Worm (Caenorhabditis elegans) whole organism, L1 larva: ENCODE data around the gene dyc-1.

Source experiments
- C34B4.2 ChIP-seq: sonication (generic microtip); optimal IDR thresholded peaks from 2 replicates; lab custom pipeline; 2017; ENCODE audit warnings: mild to moderate bottlenecking, missing genetic modification characterization, missing compliant biosample characterization
- alr-1 ChIP-seq: fragments of 200-800 bp; sonication (Bioruptor generic); optimal IDR thresholded peaks from 2 replicates; lab custom pipeline; 2018; ENCODE audit warnings: borderline replicate concordance, mild to moderate bottlenecking, missing genetic modification characterization, missing compliant biosample characterization
- ama-1 ChIP-seq: fragments of 150-350 bp; optimal IDR thresholded peaks from 2 replicates; lab custom pipeline; 2014
- ceh-8 ChIP-seq: fragments of 200-800 bp; sonication (Bioruptor generic); optimal IDR thresholded peaks from 2 replicates; lab custom pipeline; 2018; ENCODE audit warnings: mild to moderate bottlenecking, missing genetic modification characterization, moderate library complexity, missing compliant biosample characterization
- ceh-88 ChIP-seq: fragments of 200-800 bp; sonication (Bioruptor generic); IDR thresholded peaks from 2 replicates; pipeline ENCODE4 v1.3.6; 2022; ENCODE audit warnings: missing genetic modification characterization, missing compliant biosample characterization
- ceh-90 ChIP-seq: sonication (generic microtip); optimal IDR thresholded peaks from 2 replicates; lab custom pipeline; 2016; ENCODE audit warnings: missing genetic modification characterization, missing compliant biosample characterization
- dsc-1 ChIP-seq: sonication (generic microtip); optimal IDR thresholded peaks from 2 replicates; lab custom pipeline; 2016; ENCODE audit warnings: mild to moderate bottlenecking, missing genetic modification characterization, missing compliant biosample characterization
- efl-1 ChIP-seq, 4 experiments: fragments of 150-350 bp; optimal IDR thresholded peaks in 3 of 4; peaks in 1 of 4; 1 replicate in 1 of 4; 2 replicates in 3 of 4; lab custom pipeline; 2014; ENCODE audit warnings: missing biosample characterization in 2 of 4, missing genetic modification characterization in 2 of 4, missing genetic modification reagents in 2 of 4
- efl-3 ChIP-seq: fragments of 200-800 bp; sonication (Bioruptor generic); optimal IDR thresholded peaks from 2 replicates; lab custom pipeline; 2018; ENCODE audit warnings: mild to moderate bottlenecking, missing genetic modification characterization, missing compliant biosample characterization
- egl-13 ChIP-seq: sonication (generic microtip); optimal IDR thresholded peaks from 2 replicates; lab custom pipeline; 2016; ENCODE audit warnings: missing genotype, missing genetic modification reagents, missing genetic modification characterization, missing compliant biosample characterization
- ets-5 ChIP-seq: fragments of 200-800 bp; sonication (Bioruptor generic); IDR thresholded peaks from 2 replicates; pipeline ENCODE4 v1.3.6; 2022; ENCODE audit warnings: missing genetic modification characterization, missing compliant biosample characterization
- fos-1 ChIP-seq: fragments of 150-350 bp; optimal IDR thresholded peaks from 2 replicates; lab custom pipeline; 2014; ENCODE audit warnings: missing biosample characterization, missing genetic modification characterization
- hlh-17 ChIP-seq: fragments of 200-800 bp; sonication (Bioruptor generic); optimal IDR thresholded peaks from 2 replicates; lab custom pipeline; 2018; ENCODE audit warnings: missing genetic modification characterization, mild to moderate bottlenecking, missing compliant biosample characterization, moderate library complexity, borderline replicate concordance
- hlh-4 ChIP-seq: sonication (generic microtip); optimal IDR thresholded peaks from 2 replicates; lab custom pipeline; 2016; ENCODE audit warnings: mild to moderate bottlenecking, missing genetic modification characterization, missing compliant biosample characterization
- hpl-2 ChIP-seq: fragments of 150-350 bp; optimal IDR thresholded peaks from 2 replicates; lab custom pipeline; 2014; ENCODE audit warnings: missing biosample characterization, missing genetic modification reagents, missing genetic modification characterization
- jun-1 ChIP-seq: fragments of 150-350 bp; optimal IDR thresholded peaks from 2 replicates; lab custom pipeline; 2014; ENCODE audit warnings: missing biosample characterization, missing genetic modification reagents, missing genetic modification characterization
- lin-14 ChIP-seq: fragments of 200-800 bp; sonication (Bioruptor generic); optimal IDR thresholded peaks from 2 replicates; lab custom pipeline; 2018; ENCODE audit warnings: mild to moderate bottlenecking, missing genetic modification characterization, moderate library complexity, missing compliant biosample characterization
- lin-35 ChIP-seq, 2 experiments: fragments of 150-350 bp; optimal IDR thresholded peaks; 2 replicates each; lab custom pipeline; 2014; ENCODE audit warnings: missing biosample characterization in 2 of 2, missing genetic modification characterization in 2 of 2, missing genetic modification reagents in 2 of 2
- lin-39 ChIP-seq: fragments of 150-350 bp; optimal IDR thresholded peaks from 2 replicates; lab custom pipeline; 2014; ENCODE audit warnings: missing biosample characterization, missing genetic modification reagents, missing genetic modification characterization
- lsy-2 ChIP-seq, 2 experiments: fragments of 150-350 bp; optimal IDR thresholded peaks; 2 replicates each; lab custom pipeline; 2014; ENCODE audit warnings: missing biosample characterization in 2 of 2, missing genetic modification characterization in 2 of 2
- mep-1 ChIP-seq: fragments of 150-350 bp; optimal IDR thresholded peaks from 2 replicates; lab custom pipeline; 2014; ENCODE audit warnings: missing biosample characterization, missing genetic modification characterization
- nhr-11 ChIP-seq: fragments of 150-350 bp; optimal IDR thresholded peaks from 2 replicates; lab custom pipeline; 2014; ENCODE audit warnings: missing biosample characterization, missing genetic modification characterization
- nhr-12 ChIP-seq: sonication (generic microtip); optimal IDR thresholded peaks from 2 replicates; lab custom pipeline; 2017; ENCODE audit warnings: missing biosample characterization, missing genetic modification characterization
- nhr-237 ChIP-seq: fragments of 150-350 bp; optimal IDR thresholded peaks from 2 replicates; lab custom pipeline; 2014; ENCODE audit warnings: missing biosample characterization, missing genetic modification characterization
- nhr-28 ChIP-seq: fragments of 150-350 bp; optimal IDR thresholded peaks from 2 replicates; lab custom pipeline; 2014; ENCODE audit warnings: missing biosample characterization, missing genetic modification characterization
- nhr-47 ChIP-seq: sonication (generic microtip); optimal IDR thresholded peaks from 2 replicates; lab custom pipeline; 2016; ENCODE audit warnings: mild to moderate bottlenecking, missing genetic modification characterization, moderate library complexity, missing compliant biosample characterization
- nhr-71 ChIP-seq: sonication (generic microtip); optimal IDR thresholded peaks from 2 replicates; lab custom pipeline; 2016; ENCODE audit warnings: mild to moderate bottlenecking, missing genetic modification characterization, moderate library complexity, missing compliant biosample characterization
- nhr-77 ChIP-seq: fragments of 150-350 bp; optimal IDR thresholded peaks from 2 replicates; lab custom pipeline; 2014; ENCODE audit warnings: missing biosample characterization, missing genetic modification characterization
- nhr-84 ChIP-seq: sonication (generic microtip); optimal IDR thresholded peaks from 2 replicates; lab custom pipeline; 2017; ENCODE audit warnings: missing biosample characterization, missing genetic modification characterization
- nhr-90 ChIP-seq: sonication (generic microtip); optimal IDR thresholded peaks from 2 replicates; lab custom pipeline; 2016; ENCODE audit warnings: mild to moderate bottlenecking, missing genetic modification characterization, missing compliant biosample characterization; ENCODE audit not compliant: poor library complexity
- pax-3 ChIP-seq: fragments of 200-800 bp; sonication (Bioruptor generic); optimal IDR thresholded peaks from 2 replicates; lab custom pipeline; 2018; ENCODE audit warnings: mild to moderate bottlenecking, missing genetic modification characterization, moderate library complexity, missing compliant biosample characterization
- snu-23 ChIP-seq: sonication (generic microtip); optimal IDR thresholded peaks from 2 replicates; lab custom pipeline; 2016; ENCODE audit warnings: missing genetic modification characterization, missing compliant biosample characterization
- sup-37 ChIP-seq: fragments of 200-800 bp; sonication (Bioruptor generic); optimal IDR thresholded peaks from 2 replicates; lab custom pipeline; 2018; ENCODE audit warnings: mild to moderate bottlenecking, missing genetic modification characterization, missing compliant biosample characterization
- tlp-1 ChIP-seq: fragments of 150-350 bp; optimal IDR thresholded peaks from 2 replicates; lab custom pipeline; 2014; ENCODE audit warnings: missing biosample characterization, missing genetic modification characterization
- unc-130 ChIP-seq: fragments of 150-350 bp; optimal IDR thresholded peaks from 2 replicates; lab custom pipeline; 2017; ENCODE audit warnings: missing biosample characterization, missing genetic modification characterization, inconsistent platforms
- unc-86 ChIP-seq: sonication (generic microtip); optimal IDR thresholded peaks from 2 replicates; lab custom pipeline; 2016; ENCODE audit warnings: missing genetic modification characterization, missing compliant biosample characterization
- vab-15 ChIP-seq: sonication (generic microtip); optimal IDR thresholded peaks from 2 replicates; lab custom pipeline; 2017; ENCODE audit warnings: missing genotype, mild to moderate bottlenecking, missing genetic modification characterization, missing compliant biosample characterization
- xbp-1 ChIP-seq: sonication (generic microtip); optimal IDR thresholded peaks from 2 replicates; lab custom pipeline; 2016; ENCODE audit warnings: missing genetic modification characterization, missing compliant biosample characterization
- zag-1 ChIP-seq: fragments of 150-350 bp; optimal IDR thresholded peaks from 2 replicates; lab custom pipeline; 2014; ENCODE audit warnings: missing biosample characterization, missing genetic modification characterization
- zip-4 ChIP-seq: fragments of 200-800 bp; sonication (Bioruptor generic); optimal IDR thresholded peaks from 2 replicates; lab custom pipeline; 2018; ENCODE audit warnings: mild to moderate bottlenecking, missing genetic modification characterization, moderate library complexity, missing compliant biosample characterization
- ztf-11 ChIP-seq, 2 experiments: sonication (generic microtip); optimal IDR thresholded peaks; 2 replicates each; lab custom pipeline; 2016 to 2017; ENCODE audit warnings: missing genetic modification characterization in 2 of 2, missing biosample characterization in 1 of 2, missing compliant biosample characterization in 1 of 2
- ztf-4 ChIP-seq: fragments of 150-350 bp; optimal IDR thresholded peaks from 2 replicates; lab custom pipeline; 2014; ENCODE audit warnings: missing biosample characterization, missing genetic modification characterization

Gene dyc-1

DNA sequence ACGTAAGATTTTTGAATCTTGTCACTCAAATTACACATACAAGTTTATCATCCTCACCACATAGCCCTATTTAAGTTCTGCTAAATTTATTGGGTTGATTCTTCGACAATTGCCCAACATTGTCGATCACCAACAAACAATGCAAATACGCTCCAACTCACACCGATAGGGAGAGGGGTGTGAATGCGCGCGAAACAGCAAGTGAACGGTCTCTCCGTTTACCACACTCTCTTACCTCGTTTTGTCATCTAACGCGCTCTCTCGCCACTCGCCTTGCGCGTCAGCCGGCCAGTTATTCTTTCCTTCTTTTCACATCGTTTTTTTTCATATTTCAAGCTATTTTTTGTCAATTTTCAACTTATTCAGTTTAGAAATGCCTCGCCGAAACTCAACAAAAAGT is 52.7 kb downstream of the dyc-1 start, which contains the start of gene F16B12.6 (continued):
- TF ChIP-seq lin-35 (GFP tag; optimal IDR thresholded peaks at IDR 0.05; lab: Kevin White, UChicago) (peak; percentile 94), alr-1 (no peak), hlh-17 (GFP tag; lab: Kevin White, UChicago) (no peak), lin-39 (tag; lab: Kevin White, UChicago) (no peak), ceh-88 (GFP tag; lab: Robert Waterston, UW) (peak; percentile 57; the same call in 1 of the 2 replicates), jun-1 (tag; lab: Kevin White, UChicago) (peak; percentile 52), lsy-2 (tag; optimal IDR thresholded peaks at IDR 0.05; lab: Kevin White, UChicago) (peak; percentile 71 to 83), ztf-4 (tag; lab: Kevin White, UChicago) (no peak), lin-14 (GFP tag; lab: Kevin White, UChicago) (peak; percentile 97), ceh-8 (GFP tag; lab: Kevin White, UChicago) (no peak), hlh-4 (tag; lab: Kevin White, UChicago) (no peak), egl-13 (tag; lab: Kevin White, UChicago) (peak; percentile 44), sup-37 (GFP tag; lab: Kevin White, UChicago) (no peak), efl-3 (no peak), nhr-28 (tag; lab: Kevin White, UChicago) (no peak), unc-130 (peak; percentile 19), ceh-90 (no peak), nhr-12 (tag; lab: Kevin White, UChicago) (no peak), hpl-2 (GFP tag; lab: Kevin White, UChicago) (no peak), ets-5 (no peak), nhr-84 (tag; lab: Kevin White, UChicago) (no peak), snu-23 (GFP tag; lab: Kevin White, UChicago) (peak; percentile 91), C34B4.2 (tag; lab: Kevin White, UChicago) (no peak), unc-86 (tag; lab: Kevin White, UChicago) (peak; percentile 64), vab-15 (tag; lab: Kevin White, UChicago) (no peak), nhr-71 (tag; lab: Kevin White, UChicago) (peak; percentile 88), nhr-77 (tag; lab: Kevin White, UChicago) (peak; percentile 63), efl-1 (optimal IDR thresholded peaks at IDR 0.05; lab: Kevin White, UChicago) (peak; percentile 81 to 99), efl-1 (GFP tag; optimal IDR thresholded peaks at IDR 0.05 in 1 of 2; lab: Kevin White, UChicago) (peak; percentile 79 to 97), mep-1 (peak; percentile 85), ama-1 (lab: Kevin White, UChicago) (no peak), zag-1 (tag; lab: Kevin White, UChicago) (no peak)

DNA sequence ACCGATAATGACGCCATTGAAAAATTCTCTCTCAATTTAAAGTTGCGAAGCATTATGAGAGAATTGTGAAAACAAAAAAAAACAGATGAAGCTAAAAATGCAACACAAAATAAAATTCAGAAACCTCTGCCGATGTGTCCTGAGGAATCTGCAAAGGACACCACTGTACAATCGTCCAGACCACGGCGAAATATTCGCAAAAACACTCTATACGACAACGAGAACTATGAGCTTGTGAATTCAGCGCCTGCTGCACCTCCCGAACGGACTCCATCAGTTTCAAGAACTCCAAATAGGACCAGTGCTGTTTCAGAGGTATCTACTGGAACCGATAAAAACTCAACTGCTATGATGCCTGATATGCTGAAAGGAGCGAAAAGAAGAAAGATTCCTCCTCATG is 53.1 kb downstream of the dyc-1 start:
- TF ChIP-seq zip-4 (GFP tag; lab: Kevin White, UChicago) (no peak), efl-1 (optimal IDR thresholded peaks at IDR 0.05; lab: Kevin White, UChicago) (no peak), efl-1 (GFP tag; optimal IDR thresholded peaks at IDR 0.05 in 1 of 2; lab: Kevin White, UChicago) (peak in 1 of 2 experiments; percentile 42)

DNA sequence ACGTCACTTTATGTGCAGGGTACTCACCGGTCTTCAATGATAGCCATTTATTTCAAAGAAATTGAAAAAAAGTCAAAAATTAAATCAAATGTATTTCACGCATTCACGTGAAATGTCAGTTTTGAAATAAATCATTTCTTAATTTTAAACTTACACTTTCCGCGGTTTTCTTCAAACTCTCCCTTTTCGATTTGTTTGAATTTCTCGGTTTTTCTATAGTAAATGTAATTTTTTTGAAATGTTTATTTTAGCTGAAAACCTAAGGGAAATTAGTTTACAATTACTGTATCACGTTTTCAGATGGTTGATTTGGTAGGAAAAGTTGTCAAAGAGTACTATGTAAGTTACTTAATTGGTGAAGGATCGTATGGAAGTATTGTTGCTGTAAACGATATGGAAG is 58.9 kb downstream of the dyc-1 start, which contains the start of gene F16B12.7:
TSS of gene F16B12.7 (plus strand) at position 301 of the 400 bp plus-strand sequence.
- TF ChIP-seq efl-1 (optimal IDR thresholded peaks at IDR 0.05; lab: Kevin White, UChicago), result no peak
- TF ChIP-seq efl-1 (GFP tag; optimal IDR thresholded peaks at IDR 0.05 in 1 of 2; lab: Kevin White, UChicago), result peak in 1 of 2 experiments; percentile 12
- TF ChIP-seq nhr-47 (tag; lab: Kevin White, UChicago), result no peak

DNA sequence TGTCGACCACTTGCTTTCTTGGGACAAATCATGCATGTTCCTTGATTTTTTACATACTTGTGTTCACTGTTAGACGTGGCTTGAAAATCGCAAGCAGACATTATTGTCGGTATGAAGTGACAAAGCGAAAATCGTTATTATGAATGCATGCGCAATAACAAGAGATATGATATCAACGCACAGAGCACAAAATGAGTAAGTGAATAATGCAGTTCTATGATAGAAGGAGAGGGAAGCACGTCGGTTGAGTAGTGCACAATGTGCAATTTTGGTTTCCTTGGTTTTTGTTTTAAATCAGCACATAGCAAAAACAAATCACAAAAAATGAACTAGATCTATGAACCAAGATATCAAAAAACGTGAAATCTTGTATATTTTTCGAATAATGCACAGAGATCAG is 64.0 kb downstream of the dyc-1 start, which contains the start of gene nhr-281:
TSS of gene nhr-281 (minus strand) at position 101 of the 400 bp plus-strand sequence.
- no peak for TF ChIP-seq zip-4 (GFP tag; lab: Kevin White, UChicago)
- TF ChIP-seq ztf-11 (tag; optimal IDR thresholded peaks at IDR 0.05; lab: Kevin White, UChicago), result no peak
- TF ChIP-seq lin-39 (tag; lab: Kevin White, UChicago), result no peak
- TF ChIP-seq dsc-1, result no peak
- TF ChIP-seq fos-1 (tag; lab: Kevin White, UChicago), result no peak
- TF ChIP-seq ama-1 (lab: Kevin White, UChicago), result no peak
- TF ChIP-seq nhr-237 (tag; lab: Kevin White, UChicago), result no peak
- no peak for TF ChIP-seq tlp-1
- TF ChIP-seq jun-1 (tag; lab: Kevin White, UChicago), result no peak
- no peak for TF ChIP-seq xbp-1 (tag; lab: Kevin White, UChicago)
- no peak for TF ChIP-seq vab-15 (tag; lab: Kevin White, UChicago)
- TF ChIP-seq nhr-11 (tag; lab: Kevin White, UChicago), result no peak
- no peak for TF ChIP-seq nhr-90 (tag; lab: Kevin White, UChicago)
- TF ChIP-seq unc-86 (tag; lab: Kevin White, UChicago), result no peak
- TF ChIP-seq snu-23 (GFP tag; lab: Kevin White, UChicago), result no peak
- no peak for TF ChIP-seq hlh-4 (tag; lab: Kevin White, UChicago)
- TF ChIP-seq pax-3, result no peak
- no peak for TF ChIP-seq sup-37 (GFP tag; lab: Kevin White, UChicago)
- TF ChIP-seq nhr-84 (tag; lab: Kevin White, UChicago), result no peak
- no peak for TF ChIP-seq ceh-8 (GFP tag; lab: Kevin White, UChicago)
